Fruit fly (Drosophila melanogaster) whole organism, embryonic: ENCODE results near the gene ghi.

Experiments
- CG12155 ChIP-seq: fragments of 200-800 bp; sonication (Bioruptor generic); optimal IDR thresholded peaks from 3 replicates; lab custom pipeline; 2016; ENCODE audit warnings: missing biosample characterization, missing genetic modification characterization
- CG12219 ChIP-seq: fragments of 200-800 bp; sonication (Bioruptor generic); optimal IDR thresholded peaks from 3 replicates; lab custom pipeline; 2018; ENCODE audit warnings: missing biosample characterization, mild to moderate bottlenecking, missing genetic modification characterization
- CG1233 ChIP-seq: fragments of 200-800 bp; sonication (Bioruptor generic); optimal IDR thresholded peaks from 4 replicates; lab custom pipeline; 2018; ENCODE audit warnings: missing biosample characterization, mild to moderate bottlenecking, missing genetic modification characterization
- CG13775 ChIP-seq: fragments of 200-800 bp; sonication (Bioruptor generic); optimal IDR thresholded peaks from 3 replicates; lab custom pipeline; 2017; ENCODE audit warnings: missing biosample characterization, mild to moderate bottlenecking, missing genetic modification characterization
- CG17186 ChIP-seq: fragments of 200-800 bp; sonication (Bioruptor generic); optimal IDR thresholded peaks from 3 replicates; lab custom pipeline; 2017; ENCODE audit warnings: missing biosample characterization, missing genetic modification reagents, missing genetic modification characterization
- CG2202 ChIP-seq: fragments of 200-800 bp; sonication (Bioruptor generic); optimal IDR thresholded peaks from 2 replicates; lab custom pipeline; 2018; ENCODE audit warnings: missing biosample characterization, mild to moderate bottlenecking, missing genetic modification characterization
- CG2889 ChIP-seq: fragments of 200-800 bp; sonication (Bioruptor generic); IDR thresholded peaks from 3 replicates; pipeline ENCODE4 v1.3.6; 2022; ENCODE audit warnings: missing biosample characterization, missing genetic modification characterization
- CG43689 ChIP-seq: fragments of 200-800 bp; sonication (Bioruptor generic); IDR thresholded peaks from 2 replicates; pipeline ENCODE4 v1.3.6; 2022; ENCODE audit warnings: missing biosample characterization, missing genetic modification characterization
- CG4617 ChIP-seq: fragments of 200-800 bp; sonication (Bioruptor generic); optimal IDR thresholded peaks from 3 replicates; lab custom pipeline; 2016; ENCODE audit warnings: missing biosample characterization, missing genetic modification characterization, borderline replicate concordance
- CG6854 ChIP-seq: fragments of 200-800 bp; sonication (Bioruptor generic); optimal IDR thresholded peaks from 3 replicates; lab custom pipeline; 2017; ENCODE audit warnings: missing biosample characterization, mild to moderate bottlenecking, missing genetic modification characterization
- CG8290 ChIP-seq, 3 experiments: fragments of 200-800 bp; sonication (Bioruptor generic); optimal IDR thresholded peaks; 2 replicates each; lab custom pipeline; 2016 to 2019; ENCODE audit warnings: missing biosample characterization in 3 of 3, missing genetic modification characterization in 3 of 3, mild to moderate bottlenecking in 2 of 3, moderate library complexity in 1 of 3
- CoRest ChIP-seq: fragments of 200-800 bp; sonication (Bioruptor generic); optimal IDR thresholded peaks from 3 replicates; lab custom pipeline; 2018; ENCODE audit warnings: missing biosample characterization, mild to moderate bottlenecking, missing genetic modification characterization, moderate library complexity
- CrebB ChIP-seq: fragments of 200-800 bp; sonication (Bioruptor generic); optimal IDR thresholded peaks from 3 replicates; lab custom pipeline; 2018; ENCODE audit warnings: missing biosample characterization, mild to moderate bottlenecking, missing genetic modification characterization
- Fer1 ChIP-seq: fragments of 200-800 bp; sonication (Bioruptor generic); optimal IDR thresholded peaks from 2 replicates; lab custom pipeline; 2017; ENCODE audit warnings: missing biosample characterization, mild to moderate bottlenecking, missing genetic modification characterization
- Fer2 ChIP-seq: fragments of 200-800 bp; sonication (Bioruptor generic); optimal IDR thresholded peaks from 2 replicates; lab custom pipeline; 2018; ENCODE audit warnings: missing biosample characterization, mild to moderate bottlenecking, missing genetic modification characterization, moderate library complexity
- Fer3 ChIP-seq: fragments of 200-800 bp; sonication (Bioruptor generic); optimal IDR thresholded peaks from 2 replicates; lab custom pipeline; 2018; ENCODE audit warnings: missing biosample characterization, mild to moderate bottlenecking, missing genetic modification characterization, moderate library complexity
- HLH3B ChIP-seq: fragments of 200-800 bp; sonication (Bioruptor generic); IDR thresholded peaks from 2 replicates; pipeline ENCODE4 v1.3.6; 2022; ENCODE audit warnings: missing biosample characterization, missing genetic modification characterization
- Hand ChIP-seq: fragments of 200-800 bp; sonication (Bioruptor generic); optimal IDR thresholded peaks from 2 replicates; lab custom pipeline; 2017; ENCODE audit warnings: mild to moderate bottlenecking, missing biosample characterization, missing genetic modification reagents, missing genetic modification characterization
- Lhr ChIP-seq: fragments of 200-800 bp; sonication (Bioruptor generic); optimal IDR thresholded peaks from 3 replicates; lab custom pipeline; 2017; ENCODE audit warnings: mild to moderate bottlenecking, missing biosample characterization, missing genetic modification reagents, missing genetic modification characterization
- NC2α ChIP-seq: fragments of 200-800 bp; sonication (Bioruptor generic); optimal IDR thresholded peaks from 2 replicates; lab custom pipeline; 2016; ENCODE audit warnings: missing biosample characterization, missing genetic modification characterization
- Oaz ChIP-seq: fragments of 200-800 bp; sonication (Bioruptor generic); IDR thresholded peaks from 2 replicates; pipeline ENCODE4 v1.3.6; 2022; ENCODE audit warnings: missing biosample characterization, missing genetic modification characterization
- Oli ChIP-seq: fragments of 200-800 bp; sonication (Bioruptor generic); optimal IDR thresholded peaks from 2 replicates; lab custom pipeline; 2018; ENCODE audit warnings: missing biosample characterization, mild to moderate bottlenecking, missing genetic modification characterization, moderate library complexity
- Rfx ChIP-seq: fragments of 200-800 bp; sonication (Bioruptor generic); IDR thresholded peaks from 2 replicates; pipeline ENCODE4 v1.3.6; 2022; ENCODE audit warnings: missing biosample characterization, missing genetic modification characterization
- Usf ChIP-seq: fragments of 200-800 bp; sonication (Bioruptor generic); optimal IDR thresholded peaks from 2 replicates; lab custom pipeline; 2017; ENCODE audit warnings: missing genotype, missing biosample characterization, missing genetic modification characterization
- btn ChIP-seq: fragments of 200-800 bp; sonication (Bioruptor generic); optimal IDR thresholded peaks from 2 replicates; lab custom pipeline; 2016; ENCODE audit warnings: missing biosample characterization, missing genetic modification characterization
- cad ChIP-seq: fragments of >200 bp; optimal IDR thresholded peaks from 2 replicates; lab custom pipeline; 2017; ENCODE audit warnings: missing biosample characterization, missing genetic modification characterization
- danr ChIP-seq: fragments of 200-800 bp; sonication (Bioruptor generic); IDR thresholded peaks from 2 replicates; pipeline ENCODE4 v1.3.6; 2022; ENCODE audit warnings: missing biosample characterization, missing genetic modification characterization
- dimm ChIP-seq: fragments of 200-800 bp; sonication (Bioruptor generic); IDR thresholded peaks from 2 replicates; pipeline ENCODE4 v1.3.6; 2022; ENCODE audit warnings: missing biosample characterization, missing genetic modification characterization
- emc ChIP-seq: fragments of 200-800 bp; sonication (Bioruptor generic); optimal IDR thresholded peaks from 2 replicates; lab custom pipeline; 2016; ENCODE audit warnings: missing biosample characterization, missing genetic modification characterization
- ems ChIP-seq: fragments of 200-800 bp; sonication (Bioruptor generic); optimal IDR thresholded peaks from 3 replicates; lab custom pipeline; 2016; ENCODE audit warnings: missing biosample characterization, missing genetic modification characterization
- fd64A ChIP-seq: fragments of 200-800 bp; sonication (Bioruptor generic); optimal IDR thresholded peaks from 3 replicates; lab custom pipeline; 2018; ENCODE audit warnings: missing biosample characterization, mild to moderate bottlenecking, missing genetic modification characterization
- gem ChIP-seq: fragments of 200-800 bp; sonication (Bioruptor generic); optimal IDR thresholded peaks from 2 replicates; lab custom pipeline; 2019; ENCODE audit warnings: missing biosample characterization, mild to moderate bottlenecking, missing genetic modification characterization, moderate library complexity
- gt ChIP-seq: fragments of 200-800 bp; sonication (Bioruptor generic); IDR thresholded peaks from 2 replicates; pipeline ENCODE4 v1.3.6; 2022; ENCODE audit warnings: missing biosample characterization, missing genetic modification characterization
- h ChIP-seq: fragments of >200 bp; optimal IDR thresholded peaks from 2 replicates; lab custom pipeline; 2017
- insv ChIP-seq, 2 experiments: fragments of 200-800 bp; sonication (Bioruptor generic); optimal IDR thresholded peaks; 3 replicates each; lab custom pipeline; 2016 to 2018; ENCODE audit warnings: missing biosample characterization in 2 of 2, missing genetic modification characterization in 2 of 2
- jigr1 ChIP-seq: fragments of 200-800 bp; sonication (Bioruptor generic); IDR thresholded peaks from 3 replicates; pipeline ENCODE4 v1.3.6; 2022; ENCODE audit warnings: missing biosample characterization, missing genetic modification characterization
- kah ChIP-seq: fragments of 200-800 bp; sonication (Bioruptor generic); optimal IDR thresholded peaks from 2 replicates; lab custom pipeline; 2018; ENCODE audit warnings: missing biosample characterization, mild to moderate bottlenecking, missing genetic modification characterization
- kay ChIP-seq: fragments of 200-800 bp; sonication (Bioruptor generic); optimal IDR thresholded peaks from 2 replicates; lab custom pipeline; 2016; ENCODE audit warnings: missing biosample characterization, missing genetic modification characterization
- nom ChIP-seq: fragments of 200-800 bp; sonication (Bioruptor generic); optimal IDR thresholded peaks from 2 replicates; lab custom pipeline; 2017; ENCODE audit warnings: missing biosample characterization, missing genetic modification characterization, mild to moderate bottlenecking, moderate library complexity, missing genetic modification reagents
- oc ChIP-seq: fragments of 200-800 bp; sonication (Bioruptor generic); optimal IDR thresholded peaks from 2 replicates; lab custom pipeline; 2018; ENCODE audit warnings: missing biosample characterization, mild to moderate bottlenecking, missing genetic modification characterization, moderate library complexity
- otp ChIP-seq: fragments of 200-800 bp; sonication (Bioruptor generic); IDR thresholded peaks from 3 replicates; pipeline ENCODE4, ENCODE4 v1.3.6; 2022; ENCODE audit warnings: missing biosample characterization, missing genetic modification characterization
- peb ChIP-seq: fragments of 200-800 bp; sonication (Bioruptor generic); IDR thresholded peaks from 2 replicates; pipeline ENCODE4 v1.3.6; 2022; ENCODE audit warnings: missing biosample characterization, missing genetic modification characterization
- ranshi ChIP-seq: fragments of 200-800 bp; sonication (Bioruptor generic); IDR thresholded peaks from 2 replicates; pipeline ENCODE4 v1.3.6; 2022; ENCODE audit warnings: missing biosample characterization, missing genetic modification characterization
- run ChIP-seq: fragments of 200-800 bp; sonication (Bioruptor generic); optimal IDR thresholded peaks from 3 replicates; lab custom pipeline; 2018; ENCODE audit warnings: missing biosample characterization, mild to moderate bottlenecking, missing genetic modification characterization
- sima ChIP-seq: fragments of 200-800 bp; sonication (Bioruptor generic); optimal IDR thresholded peaks from 2 replicates; lab custom pipeline; 2016; ENCODE audit warnings: missing biosample characterization, missing genetic modification characterization
- so ChIP-seq: fragments of 200-800 bp; sonication (Bioruptor generic); IDR thresholded peaks from 3 replicates; pipeline ENCODE4 v1.3.6; 2022; ENCODE audit warnings: missing biosample characterization, missing genetic modification characterization

Gene ghi

dm6 chr3L:9457619-9458092 is 6.0 kb downstream of the ghi start, which contains the start of gene CG3437 (continued):
- peak; percentile 97 for TF ChIP-seq CG2202
- peak; percentile 98 for TF ChIP-seq Fer2 (tag; lab: Kevin White, UChicago)
- TF ChIP-seq jigr1: peak; percentile 98
- peak; percentile 98 for TF ChIP-seq CG13775 (GFP tag; lab: Kevin White, UChicago)
- peak; percentile 98 for TF ChIP-seq fd64A
- TF ChIP-seq gem (tag; lab: Kevin White, UChicago): peak; percentile 99
- peak; percentile 98 for TF ChIP-seq CG6854
- peak; percentile 99 for TF ChIP-seq Usf (GFP tag; lab: Kevin White, UChicago)
- peak; percentile 98 for TF ChIP-seq oc (tag; lab: Kevin White, UChicago)
- peak; percentile 99 for TF ChIP-seq gt
- peak; percentile 99 for TF ChIP-seq ems (GFP tag; lab: Kevin White, UChicago)
- TF ChIP-seq CoRest: peak; percentile 99
- peak; percentile 88 for TF ChIP-seq kay (GFP tag; lab: Kevin White, UChicago)
- TF ChIP-seq Oli (tag; lab: Kevin White, UChicago): peak; percentile 99
- TF ChIP-seq Fer1: peak; percentile 99
- peak; percentile 99 for TF ChIP-seq nom (GFP tag; lab: Kevin White, UChicago)
- peak; percentile 98 for TF ChIP-seq dimm (GFP tag; lab: Robert Waterston, UW)
- TF ChIP-seq ranshi: peak; percentile 99
- peak; percentile 97 for TF ChIP-seq kah
- TF ChIP-seq danr (GFP tag; lab: Robert Waterston, UW): peak; percentile 99
- peak; percentile 97 for TF ChIP-seq sima
- TF ChIP-seq HLH3B (GFP tag; lab: Robert Waterston, UW): peak; percentile 99
- peak; percentile 98 for TF ChIP-seq CG2889 (GFP tag; lab: Robert Waterston, UW)
- TF ChIP-seq Lhr: peak; percentile 95
- TF ChIP-seq CrebB (tag; lab: Kevin White, UChicago): peak; percentile 98
- TF ChIP-seq Oaz (GFP tag; lab: Robert Waterston, UW): peak; percentile 98
- peak; percentile 99 for TF ChIP-seq otp (GFP tag; lab: Robert Waterston, UW)
- TF ChIP-seq Hand (GFP tag; lab: Kevin White, UChicago): peak; percentile 97
- TF ChIP-seq peb: peak; percentile 98
- TF ChIP-seq CG4617 (GFP tag; lab: Kevin White, UChicago): peak; percentile 98
- TF ChIP-seq CG1233 (GFP tag; lab: Kevin White, UChicago): peak; percentile 99
- TF ChIP-seq CG12219: peak; percentile 98
- TF ChIP-seq CG8290 (GFP tag; optimal IDR thresholded peaks at IDR 0.05; lab: Kevin White, UChicago): peak; percentile 97
- peak; percentile 96 to 98 for TF ChIP-seq CG8290 (tag; optimal IDR thresholded peaks at IDR 0.05; lab: Kevin White, UChicago)
- TF ChIP-seq emc (GFP tag; lab: Kevin White, UChicago): peak; percentile 97
- no peak for TF ChIP-seq cad (GFP tag; lab: Kevin White, UChicago)
- no peak for TF ChIP-seq h (lab: Kevin White, UChicago)
- peak; percentile 94 for TF ChIP-seq run (tag; lab: Kevin White, UChicago)
- TF ChIP-seq CG12155 (GFP tag; lab: Kevin White, UChicago): peak; percentile 98
- TF ChIP-seq Fer3 (tag; lab: Kevin White, UChicago): peak; percentile 99
- TF ChIP-seq insv (GFP tag; optimal IDR thresholded peaks at IDR 0.05; lab: Kevin White, UChicago): peak; percentile 26 to 81
- peak; percentile 100 for TF ChIP-seq Rfx (GFP tag; lab: Robert Waterston, UW)
- peak; percentile 97 for TF ChIP-seq btn (GFP tag; lab: Kevin White, UChicago)
- TF ChIP-seq so (GFP tag; lab: Robert Waterston, UW): peak; percentile 99
- peak; percentile 95 for TF ChIP-seq CG17186 (GFP tag; lab: Kevin White, UChicago)
- TF ChIP-seq NC2α: peak; percentile 97
- peak; percentile 97 for TF ChIP-seq CG43689 (GFP tag; lab: Robert Waterston, UW)
